Fruit fly (Drosophila melanogaster) S2 (cell line): Measurements from ENCODE around the gene CG15717.

Experiments
- CG8478 ChIP-seq: fragments of >200 bp; optimal IDR thresholded peaks from 2 replicates; lab custom pipeline; 2018
- CTCF ChIP-seq, 2 experiments: fragments of >200 bp; optimal IDR thresholded peaks; 2 replicates each; lab custom pipeline; 2018

DNA sequence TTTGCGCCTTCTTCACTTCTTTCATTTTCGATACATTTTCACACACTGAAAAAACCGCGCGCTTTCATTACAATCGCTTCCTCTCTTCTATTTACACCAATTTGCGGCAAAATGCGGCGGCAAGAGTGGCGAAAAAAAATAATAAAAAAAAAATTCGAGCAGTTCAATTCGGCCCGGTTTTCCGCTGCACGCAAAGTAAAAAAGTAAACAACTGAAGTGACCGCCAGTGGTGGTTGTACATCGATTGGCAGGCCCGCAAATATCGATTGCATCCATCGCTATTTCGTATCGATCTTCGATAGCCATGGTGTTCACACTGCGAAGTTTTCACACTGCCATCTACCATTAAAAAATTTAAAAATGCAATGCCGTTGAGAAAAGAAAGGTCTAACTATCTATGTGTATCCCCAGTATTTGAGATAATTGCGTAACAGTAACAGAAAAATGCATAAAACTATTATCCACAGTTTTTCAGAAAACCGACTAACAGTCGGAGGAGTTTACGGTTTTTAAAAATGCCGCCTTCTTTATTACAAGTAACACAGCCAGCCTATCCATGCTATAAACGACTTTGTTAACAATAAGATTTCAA is 16.4 kb upstream of the CG15717 start, which contains the start of gene Chpf:
- TF ChIP-seq CTCF (optimal IDR thresholded peaks at IDR 0.05; lab: Kevin White, UChicago) (no peak), CG8478 (lab: Kevin White, UChicago) (no peak)
